Worm (Caenorhabditis elegans) whole organism, late embryonic: ENCODE results near the gene idpp-11.

Source experiments
- C08G9.2 ChIP-seq: sonication (generic microtip); optimal IDR thresholded peaks from 2 replicates; lab custom pipeline; 2016; ENCODE audit warnings: mild to moderate bottlenecking, missing genetic modification characterization, moderate library complexity, missing compliant biosample characterization
- C38D4.7 ChIP-seq: fragments of 200-800 bp; sonication (Bioruptor generic); optimal IDR thresholded peaks from 2 replicates; lab custom pipeline; 2018; ENCODE audit warnings: mild to moderate bottlenecking, missing genetic modification characterization, moderate library complexity, missing compliant biosample characterization
- K02D7.2 ChIP-seq: sonication (generic microtip); optimal IDR thresholded peaks from 2 replicates; lab custom pipeline; 2017; ENCODE audit warnings: mild to moderate bottlenecking, missing genetic modification characterization, missing compliant biosample characterization
- T23F11.4 ChIP-seq: fragments of 200-800 bp; sonication (Bioruptor generic); optimal IDR thresholded peaks from 2 replicates; lab custom pipeline; 2018; ENCODE audit warnings: mild to moderate bottlenecking, missing genetic modification characterization, missing compliant biosample characterization
- Y22D7AL.16 ChIP-seq: sonication (generic microtip); optimal IDR thresholded peaks from 2 replicates; lab custom pipeline; 2016; ENCODE audit warnings: missing genetic modification characterization, missing compliant biosample characterization
- ceh-14 ChIP-seq: sonication (generic microtip); optimal IDR thresholded peaks from 2 replicates; lab custom pipeline; 2016; ENCODE audit warnings: missing genotype, missing genetic modification characterization, missing compliant biosample characterization
- ceh-18 ChIP-seq: sonication (generic microtip); optimal IDR thresholded peaks from 2 replicates; lab custom pipeline; 2016; ENCODE audit warnings: missing genetic modification characterization, missing compliant biosample characterization
- ceh-19 ChIP-seq: fragments of 200-800 bp; sonication (Bioruptor generic); optimal IDR thresholded peaks from 2 replicates; lab custom pipeline; 2018; ENCODE audit warnings: mild to moderate bottlenecking, missing genetic modification characterization, missing compliant biosample characterization
- ceh-2 ChIP-seq: sonication (generic microtip); optimal IDR thresholded peaks from 2 replicates; lab custom pipeline; 2016; ENCODE audit warnings: missing genotype, missing genetic modification characterization, missing compliant biosample characterization
- ceh-30 ChIP-seq: fragments of 150-350 bp; optimal IDR thresholded peaks from 2 replicates; lab custom pipeline; 2014; ENCODE audit warnings: missing biosample characterization, missing genetic modification characterization
- ceh-34 ChIP-seq: sonication (generic microtip); optimal IDR thresholded peaks from 2 replicates; lab custom pipeline; 2016; ENCODE audit warnings: mild to moderate bottlenecking, missing genetic modification characterization, missing compliant biosample characterization
- che-1 ChIP-seq: sonication (generic microtip); optimal IDR thresholded peaks from 2 replicates; lab custom pipeline; 2016; ENCODE audit warnings: mild to moderate bottlenecking, missing genetic modification characterization, missing compliant biosample characterization
- dmd-4 ChIP-seq: sonication (generic microtip); optimal IDR thresholded peaks from 2 replicates; lab custom pipeline; 2016; ENCODE audit warnings: borderline replicate concordance, missing genetic modification characterization, missing compliant biosample characterization
- dve-1 ChIP-seq: sonication (generic microtip); optimal IDR thresholded peaks from 2 replicates; lab custom pipeline; 2017; ENCODE audit warnings: antibody characterized with exemption, mild to moderate bottlenecking, missing genetic modification characterization, missing compliant biosample characterization
- elt-2 ChIP-seq: sonication (generic microtip); optimal IDR thresholded peaks from 2 replicates; lab custom pipeline; 2016; ENCODE audit warnings: missing genetic modification reagents, missing genetic modification characterization, missing compliant biosample characterization
- ets-4 ChIP-seq: sonication (generic microtip); optimal IDR thresholded peaks from 2 replicates; lab custom pipeline; 2016; ENCODE audit warnings: missing genetic modification characterization, missing compliant biosample characterization
- eyg-1 ChIP-seq: sonication (generic microtip); optimal IDR thresholded peaks from 2 replicates; lab custom pipeline; 2016; ENCODE audit warnings: missing genotype, missing genetic modification characterization, missing compliant biosample characterization
- fax-1 ChIP-seq: sonication (generic microtip); optimal IDR thresholded peaks from 2 replicates; lab custom pipeline; 2016; ENCODE audit warnings: missing genotype, missing genetic modification characterization, missing compliant biosample characterization
- fkh-10 ChIP-seq: fragments of 150-350 bp; optimal IDR thresholded peaks from 2 replicates; lab custom pipeline; 2014; ENCODE audit warnings: missing biosample characterization, missing genetic modification reagents, missing genetic modification characterization
- gmeb-2 ChIP-seq: sonication (generic microtip); optimal IDR thresholded peaks from 2 replicates; lab custom pipeline; 2016; ENCODE audit warnings: missing genetic modification characterization, inconsistent platforms, missing compliant biosample characterization
- madf-2 ChIP-seq: sonication (generic microtip); optimal IDR thresholded peaks from 2 replicates; lab custom pipeline; 2017; ENCODE audit warnings: missing genetic modification characterization, missing compliant biosample characterization
- mec-3 ChIP-seq: sonication (generic microtip); optimal IDR thresholded peaks from 2 replicates; lab custom pipeline; 2016; ENCODE audit warnings: borderline replicate concordance, missing genetic modification characterization, missing compliant biosample characterization
- nfya-1 ChIP-seq: sonication (generic microtip); optimal IDR thresholded peaks from 2 replicates; lab custom pipeline; 2017; ENCODE audit warnings: missing genetic modification characterization, mild to moderate bottlenecking, missing compliant biosample characterization, antibody characterized with exemption, moderate library complexity
- npax-4 ChIP-seq: sonication (generic microtip); optimal IDR thresholded peaks from 2 replicates; lab custom pipeline; 2016; ENCODE audit warnings: missing genetic modification characterization, missing compliant biosample characterization
- odd-2 ChIP-seq: sonication (generic microtip); optimal IDR thresholded peaks from 2 replicates; lab custom pipeline; 2017; ENCODE audit warnings: antibody characterized with exemption, mild to moderate bottlenecking, missing genetic modification characterization, missing compliant biosample characterization
- pag-3 ChIP-seq: sonication (generic microtip); optimal IDR thresholded peaks from 2 replicates; lab custom pipeline; 2016; ENCODE audit warnings: missing compliant biosample characterization, missing genetic modification characterization, borderline replicate concordance
- pha-2 ChIP-seq: sonication (generic microtip); optimal IDR thresholded peaks from 2 replicates; lab custom pipeline; 2017; ENCODE audit warnings: mild to moderate bottlenecking, missing genetic modification characterization, missing compliant biosample characterization
- pros-1 ChIP-seq: fragments of 150-350 bp; optimal IDR thresholded peaks from 2 replicates; lab custom pipeline; 2014; ENCODE audit warnings: missing biosample characterization, missing genetic modification reagents, missing genetic modification characterization
- ref-2 ChIP-seq: sonication (generic microtip); optimal IDR thresholded peaks from 2 replicates; lab custom pipeline; 2016; ENCODE audit warnings: missing genetic modification characterization, missing compliant biosample characterization
- sdc-2 ChIP-seq: sonication (generic microtip); optimal IDR thresholded peaks from 2 replicates; lab custom pipeline; 2016; ENCODE audit warnings: missing genotype, missing genetic modification characterization, missing compliant biosample characterization
- sox-2 ChIP-seq: fragments of 200-800 bp; sonication (Bioruptor generic); IDR thresholded peaks from 2 replicates; pipeline ENCODE4 v1.3.6; 2022; ENCODE audit warnings: missing genetic modification reagents, missing genetic modification characterization, missing compliant biosample characterization
- syd-9 ChIP-seq: sonication (generic microtip); optimal IDR thresholded peaks from 2 replicates; lab custom pipeline; 2016; ENCODE audit warnings: mild to moderate bottlenecking, missing genetic modification characterization, moderate library complexity, missing compliant biosample characterization
- tbx-2 ChIP-seq: sonication (generic microtip); optimal IDR thresholded peaks from 2 replicates; lab custom pipeline; 2016; ENCODE audit warnings: missing genetic modification characterization, missing compliant biosample characterization
- ttx-3 ChIP-seq: sonication (generic microtip); optimal IDR thresholded peaks from 2 replicates; lab custom pipeline; 2016; ENCODE audit warnings: missing genetic modification reagents, missing genetic modification characterization, missing compliant biosample characterization
- unc-42 ChIP-seq: sonication (generic microtip); optimal IDR thresholded peaks from 2 replicates; lab custom pipeline; 2016; ENCODE audit warnings: missing genotype, missing genetic modification characterization, missing compliant biosample characterization
- unc-86 ChIP-seq: sonication (generic microtip); optimal IDR thresholded peaks from 2 replicates; lab custom pipeline; 2016; ENCODE audit warnings: missing genetic modification characterization, missing compliant biosample characterization
- zip-5 ChIP-seq: sonication (generic microtip); optimal IDR thresholded peaks from 2 replicates; lab custom pipeline; 2016; ENCODE audit warnings: missing genetic modification characterization, missing compliant biosample characterization

The idpp-11 gene

DNA sequence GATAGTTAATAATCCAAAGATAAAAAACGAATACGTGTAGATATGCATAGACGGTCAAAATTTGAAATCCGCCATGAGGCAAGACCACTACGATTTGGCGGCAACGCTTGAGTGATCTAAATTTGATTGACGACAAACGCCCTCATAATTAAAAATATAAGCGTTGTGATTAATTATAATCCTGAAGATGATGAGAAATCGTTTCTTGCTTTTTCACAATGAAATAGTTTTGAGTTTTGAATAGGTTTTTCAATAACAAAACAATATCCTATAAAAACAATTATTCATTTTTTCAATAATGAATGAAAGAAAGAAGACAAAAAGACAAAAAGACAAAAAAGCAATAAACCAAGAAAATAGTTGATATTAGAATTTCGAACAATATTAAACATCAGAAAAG lies 5.1 kb downstream of the idpp-11 start, which contains the start of gene C54D2.6:
Gene C54D2.6 (minus strand): TSS at position 101 of the 400 bp plus-strand sequence.
- TF ChIP-seq fkh-10 (GFP tag; lab: Kevin White, UChicago), result no peak
- no peak for TF ChIP-seq pag-3 (tag; lab: Kevin White, UChicago)
- no peak for TF ChIP-seq ttx-3 (tag; lab: Kevin White, UChicago)
- no peak for TF ChIP-seq nfya-1 (tag; lab: Kevin White, UChicago)
- TF ChIP-seq fax-1 (tag; lab: Kevin White, UChicago), result no peak
- TF ChIP-seq K02D7.2 (tag; lab: Kevin White, UChicago), result no peak
- no peak for TF ChIP-seq C38D4.7 (GFP tag; lab: Kevin White, UChicago)
- no peak for TF ChIP-seq ets-4 (tag; lab: Kevin White, UChicago)

- TF ChIP-seq eyg-1 (tag; lab: Kevin White, UChicago) (no peak), Y22D7AL.16 (tag; lab: Kevin White, UChicago) (no peak), odd-2 (no peak), dmd-4 (tag; lab: Kevin White, UChicago) (no peak), zip-5 (tag; lab: Kevin White, UChicago) (no peak), ref-2 (no peak), tbx-2 (tag; lab: Kevin White, UChicago) (no peak), ceh-14 (tag; lab: Kevin White, UChicago) (no peak), madf-2 (tag; lab: Kevin White, UChicago) (no peak), pros-1 (tag; lab: Kevin White, UChicago) (no peak), T23F11.4 (GFP tag; lab: Kevin White, UChicago) (no peak), ets-4 (tag; lab: Kevin White, UChicago) (no peak), ceh-18 (tag; lab: Kevin White, UChicago) (no peak), K02D7.2 (tag; lab: Kevin White, UChicago) (no peak), elt-2 (tag; lab: Kevin White, UChicago) (no peak), ttx-3 (tag; lab: Kevin White, UChicago) (no peak)
Observed at ce11 chrX:7866493-7866892, 24.2 kb downstream of the idpp-11 start.

ce11 chrX:7867307-7867706 lies 25.0 kb downstream of the idpp-11 start:
- TF ChIP-seq unc-86 (tag; lab: Kevin White, UChicago), result no peak
- no peak for TF ChIP-seq elt-2 (tag; lab: Kevin White, UChicago)
- TF ChIP-seq ceh-19 (GFP tag; lab: Kevin White, UChicago), result no peak
- no peak for TF ChIP-seq sox-2 (GFP tag; lab: Robert Waterston, UW)
- TF ChIP-seq dve-1 (tag; lab: Kevin White, UChicago), result no peak
- TF ChIP-seq sdc-2 (tag; lab: Kevin White, UChicago), result no peak
- no peak for TF ChIP-seq pag-3 (tag; lab: Kevin White, UChicago)

DNA sequence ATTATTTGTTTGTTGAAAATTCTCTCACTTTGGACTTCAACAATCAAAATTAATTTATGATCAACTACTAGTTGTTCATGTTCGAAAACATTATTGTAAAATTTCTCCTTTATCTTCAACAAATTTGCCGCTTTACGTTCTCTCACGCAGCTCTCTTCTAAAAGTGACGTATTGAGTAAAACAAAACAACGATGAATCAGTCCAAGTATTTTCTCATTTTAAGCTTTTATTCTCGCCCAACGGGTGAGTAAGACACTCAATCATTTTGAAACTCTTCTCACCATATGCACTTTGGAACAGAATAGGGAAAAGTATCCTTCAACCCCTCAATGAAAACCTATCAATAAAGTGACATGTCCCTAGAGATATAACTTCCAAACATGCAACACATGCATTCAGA lies 31.0 kb downstream of the idpp-11 start:
- no peak for TF ChIP-seq C08G9.2 (tag; lab: Kevin White, UChicago)
- no peak for TF ChIP-seq ceh-2 (tag; lab: Kevin White, UChicago)
- no peak for TF ChIP-seq ceh-30 (tag; lab: Kevin White, UChicago)
- no peak for TF ChIP-seq ceh-34
- no peak for TF ChIP-seq che-1 (tag; lab: Kevin White, UChicago)
- TF ChIP-seq pha-2 (tag; lab: Kevin White, UChicago), result no peak
- no peak for TF ChIP-seq mec-3 (tag; lab: Kevin White, UChicago)
- TF ChIP-seq unc-86 (tag; lab: Kevin White, UChicago), result no peak
- TF ChIP-seq zip-5 (tag; lab: Kevin White, UChicago), result no peak
- TF ChIP-seq nfya-1 (tag; lab: Kevin White, UChicago), result no peak
- no peak for TF ChIP-seq syd-9
- TF ChIP-seq npax-4 (tag; lab: Kevin White, UChicago), result no peak
- TF ChIP-seq dve-1 (tag; lab: Kevin White, UChicago), result no peak
- no peak for TF ChIP-seq unc-42 (tag; lab: Kevin White, UChicago)
- no peak for TF ChIP-seq gmeb-2
- TF ChIP-seq Y22D7AL.16 (tag; lab: Kevin White, UChicago), result no peak
